Fruit fly (Drosophila melanogaster): ENCODE data around the gene CG9886.

Gene CG9886

DNA sequence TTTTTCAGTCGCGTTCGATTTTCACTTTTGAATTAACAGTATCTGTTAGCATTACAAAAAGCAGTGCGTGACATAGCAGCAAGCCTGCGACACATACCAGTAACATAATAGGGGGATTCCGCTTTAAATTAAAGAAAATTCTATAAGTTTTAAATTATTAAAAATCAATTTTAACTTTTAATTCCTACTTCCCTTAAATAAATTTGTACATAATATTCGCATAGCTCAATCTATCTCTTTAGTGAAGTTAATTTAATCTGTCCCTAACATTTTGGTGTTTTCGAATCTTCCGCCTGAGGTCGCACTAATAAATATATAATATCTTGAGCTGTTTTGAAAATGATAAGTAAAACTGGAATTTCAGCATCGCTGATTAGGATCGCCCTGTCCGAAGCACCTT lies at the start of gene CG9886:
CG9886 (plus strand) TSS at position 341 of the 400 bp plus-strand sequence.
- TF ChIP-seq Mnt (GFP tag; optimal IDR thresholded peaks at IDR 0.05) (no peak), CG7101 (tag; optimal IDR thresholded peaks at IDR 0.05) (peak; percentile 40), toe (GFP tag; optimal IDR thresholded peaks at IDR 0.05) (no peak), Hr96 (GFP tag; optimal IDR thresholded peaks at IDR 0.05) (no peak), cnc (optimal IDR thresholded peaks at IDR 0.05) (no peak), tj (GFP tag; optimal IDR thresholded peaks at IDR 0.05) (peak; percentile 13), CG1620 (GFP tag; optimal IDR thresholded peaks at IDR 0.05) (no peak), CG33017 (tag; optimal IDR thresholded peaks at IDR 0.05) (peak; percentile 58), CG5204 (GFP tag; optimal IDR thresholded peaks at IDR 0.05) (peak; percentile 45), CG14711 (tag; optimal IDR thresholded peaks at IDR 0.05) (peak; percentile 61), Crg-1 (GFP tag; optimal IDR thresholded peaks at IDR 0.05) (no peak), CG11617 (GFP tag; optimal IDR thresholded peaks at IDR 0.05) (peak; percentile 18), kay (GFP tag; ENCODE audit: borderline replicate concordance) (peak; percentile 46), ovo (GFP tag; optimal IDR thresholded peaks at IDR 0.05) (no peak), Clk (GFP tag; optimal IDR thresholded peaks at IDR 0.05) (no peak), bab1 (GFP tag; optimal IDR thresholded peaks at IDR 0.05) (peak; percentile 68), pad (GFP tag; optimal IDR thresholded peaks at IDR 0.05) (no peak), CG7045 (GFP tag; optimal IDR thresholded peaks at IDR 0.05) (peak; percentile 54), CG12768 (GFP tag; optimal IDR thresholded peaks at IDR 0.05) (no peak)

DNA sequence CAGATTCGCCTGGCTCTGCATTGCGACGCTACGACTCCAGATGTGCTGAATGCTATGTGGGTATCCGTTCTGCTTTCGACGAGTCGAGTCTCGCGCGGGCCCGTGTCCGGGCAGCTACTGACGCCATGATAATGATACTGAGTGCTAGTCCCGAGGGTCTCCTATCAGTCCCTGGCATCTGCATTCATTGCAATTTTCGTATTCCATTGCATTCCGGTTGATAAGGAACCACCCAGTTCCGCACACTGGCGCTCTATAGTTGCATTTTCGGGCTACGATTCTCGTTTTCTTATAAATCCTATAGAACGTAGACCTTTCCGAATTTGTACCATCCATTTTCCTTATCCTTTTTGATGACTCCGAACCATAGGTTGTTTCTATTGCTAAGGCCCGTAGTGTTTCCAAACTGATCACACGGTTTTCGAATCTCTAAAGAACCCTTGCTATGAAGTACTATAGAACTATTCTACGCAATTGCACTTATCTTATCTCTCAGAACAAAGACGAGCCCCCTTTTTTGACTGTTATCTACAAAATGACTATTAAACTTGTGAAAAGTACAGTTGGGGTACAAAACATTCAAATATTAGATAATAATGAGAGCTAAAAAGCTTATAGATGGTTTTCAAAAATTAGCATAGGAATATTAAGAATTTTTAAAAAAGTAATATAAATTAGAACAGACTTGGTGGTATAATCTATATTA lies 49.1 kb upstream of the CG9886 start, which contains the start of gene CG3597:
CG3597 (minus strand) TSS at position 119 of the 706 bp plus-strand sequence.
- no peak for TF ChIP-seq Hr96 (GFP tag; optimal IDR thresholded peaks at IDR 0.05)
- no peak for TF ChIP-seq CG12768 (GFP tag; optimal IDR thresholded peaks at IDR 0.05)
- peak; percentile 83 for TF ChIP-seq kay (GFP tag; ENCODE audit: borderline replicate concordance)
- TF ChIP-seq tj (GFP tag; optimal IDR thresholded peaks at IDR 0.05), result peak; percentile 51
- TF ChIP-seq cic (GFP tag; optimal IDR thresholded peaks at IDR 0.05), result peak; percentile 85

DNA sequence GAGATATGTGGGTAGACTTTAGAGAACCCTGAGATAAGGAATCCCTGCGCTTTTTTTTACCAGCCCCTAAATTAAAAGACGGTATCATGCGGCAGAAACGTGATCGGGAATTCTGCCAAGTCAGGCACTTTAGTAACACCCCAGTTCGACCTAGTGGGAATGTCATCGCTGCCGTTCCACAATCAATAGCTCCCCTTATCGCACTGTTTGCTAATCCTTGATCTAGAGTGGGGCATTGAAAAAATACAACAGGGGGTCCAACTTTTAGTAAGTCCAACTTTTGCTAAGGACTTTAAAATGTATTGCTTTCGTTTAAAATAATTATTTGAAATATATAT lies 48.5 kb upstream of the CG9886 start:
- TF ChIP-seq cic (GFP tag; optimal IDR thresholded peaks at IDR 0.05) (no peak), cnc (optimal IDR thresholded peaks at IDR 0.05) (peak; percentile 38 to 93), tj (GFP tag; optimal IDR thresholded peaks at IDR 0.05) (peak; percentile 62), kay (GFP tag; ENCODE audit: borderline replicate concordance) (peak; percentile 65)

DNA sequence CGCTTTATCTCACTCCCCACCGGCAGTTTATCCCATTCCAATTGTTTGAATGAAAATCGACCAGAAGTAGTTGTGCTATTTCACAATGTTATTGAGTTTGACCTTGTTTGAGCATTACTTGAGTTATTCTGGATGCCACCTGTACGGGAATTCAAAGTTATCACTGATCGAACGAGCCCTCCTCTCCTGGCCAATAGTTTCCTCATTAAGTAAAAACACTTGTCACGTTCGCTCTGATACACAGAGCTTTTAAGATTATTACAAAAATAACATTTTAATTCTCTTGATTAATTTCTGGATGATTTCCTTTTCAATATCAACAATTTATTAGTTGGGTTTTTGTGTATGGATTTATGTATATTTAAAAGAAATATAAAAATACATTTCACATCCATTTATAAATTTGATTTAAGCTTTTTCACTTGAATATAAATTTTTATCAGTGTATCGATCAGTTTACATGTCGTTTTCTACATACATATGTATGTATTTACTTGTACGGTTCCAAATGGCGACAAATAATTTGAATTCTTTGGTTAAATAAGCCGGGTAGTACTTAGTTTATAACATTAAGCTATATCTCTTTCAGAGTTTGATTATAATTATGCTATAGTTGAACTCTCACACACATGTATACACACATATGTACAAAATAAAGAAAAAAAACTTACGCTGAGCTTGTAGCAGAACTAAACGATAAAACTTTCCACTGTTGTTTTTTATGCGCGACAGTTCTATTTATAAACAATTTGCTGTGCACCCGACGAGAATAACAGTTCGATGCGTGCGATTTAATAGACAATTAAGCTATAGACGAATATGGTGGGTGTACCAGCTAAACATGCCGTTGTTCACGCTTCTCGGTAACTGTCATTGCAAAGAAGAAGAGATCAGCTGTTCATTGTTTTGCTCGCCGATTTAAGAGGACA lies 46.5 kb upstream of the CG9886 start, which contains the start of the genes CG3609 and CG15390:
CG3609 (minus strand) TSS at position 810 of the 929 bp plus-strand sequence.
CG15390 (plus strand) TSS at position 896 of the 929 bp plus-strand sequence.
- TF ChIP-seq ovo (GFP tag; optimal IDR thresholded peaks at IDR 0.05) (peak; percentile 79), Crg-1 (GFP tag; optimal IDR thresholded peaks at IDR 0.05) (peak; percentile 86), Hr96 (GFP tag; optimal IDR thresholded peaks at IDR 0.05) (peak; percentile 89), bab1 (GFP tag; optimal IDR thresholded peaks at IDR 0.05) (peak; percentile 94), Clk (GFP tag; optimal IDR thresholded peaks at IDR 0.05) (no peak), CG7045 (GFP tag; optimal IDR thresholded peaks at IDR 0.05) (peak; percentile 78), toe (GFP tag; optimal IDR thresholded peaks at IDR 0.05) (peak; percentile 90), CG14711 (tag; optimal IDR thresholded peaks at IDR 0.05) (peak; percentile 65), cic (GFP tag; optimal IDR thresholded peaks at IDR 0.05) (peak; percentile 86), cnc (optimal IDR thresholded peaks at IDR 0.05) (peak in 1 of 2 experiments; percentile 38), CG7101 (tag; optimal IDR thresholded peaks at IDR 0.05) (peak; percentile 83), CG1620 (GFP tag; optimal IDR thresholded peaks at IDR 0.05) (peak; percentile 95), CG33017 (tag; optimal IDR thresholded peaks at IDR 0.05) (peak; percentile 92), tj (GFP tag; optimal IDR thresholded peaks at IDR 0.05) (peak; percentile 67), Mnt (GFP tag; optimal IDR thresholded peaks at IDR 0.05) (peak; percentile 96), CG11617 (GFP tag; optimal IDR thresholded peaks at IDR 0.05) (peak; percentile 86), pad (GFP tag; optimal IDR thresholded peaks at IDR 0.05) (peak; percentile 62), CG5204 (GFP tag; optimal IDR thresholded peaks at IDR 0.05) (peak; percentile 88), kay (GFP tag; ENCODE audit: borderline replicate concordance) (no peak), CG12768 (GFP tag; optimal IDR thresholded peaks at IDR 0.05) (peak; percentile 78)

DNA sequence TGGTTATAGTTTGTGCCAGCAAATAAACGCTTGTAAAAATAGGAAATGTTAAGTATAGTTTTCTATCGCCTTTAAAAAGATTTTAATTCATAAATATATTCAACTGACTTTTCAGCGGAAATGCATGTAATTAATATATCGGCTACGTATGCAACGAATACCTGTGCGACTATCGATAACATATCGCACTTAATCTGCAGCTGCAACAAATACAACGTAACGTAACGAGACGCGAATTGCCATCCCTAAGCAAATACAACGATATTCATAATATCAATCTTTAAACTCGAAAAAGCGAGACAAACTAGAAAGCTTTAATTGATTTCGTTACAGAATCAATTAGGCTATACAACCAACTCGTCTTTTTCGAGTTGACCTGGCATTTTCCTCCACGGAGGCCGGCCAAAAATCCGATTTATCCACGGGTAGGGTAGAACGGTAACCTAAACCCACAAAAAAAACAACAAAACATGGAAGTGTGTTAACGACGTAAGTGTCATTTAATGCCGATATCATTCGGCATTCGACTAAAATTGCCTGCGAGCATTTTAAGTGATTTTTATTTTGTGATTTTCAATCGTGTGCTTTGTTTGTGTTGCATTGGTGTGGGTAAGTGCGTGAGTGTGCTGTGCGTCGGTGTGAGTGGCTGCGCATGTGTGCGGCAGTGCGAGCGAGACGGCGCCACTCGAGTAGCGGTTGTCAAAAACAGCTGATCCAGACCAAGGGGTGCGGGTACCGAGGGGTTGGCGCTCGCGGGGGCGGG lies 44.8 kb upstream of the CG9886 start, which contains the start of gene Atxn7:
Atxn7 (plus strand) TSS at position 187 of the 763 bp plus-strand sequence.
- TF ChIP-seq CG1620 (GFP tag; optimal IDR thresholded peaks at IDR 0.05) (peak; percentile 80), Crg-1 (GFP tag; optimal IDR thresholded peaks at IDR 0.05) (peak; percentile 84), pad (GFP tag; optimal IDR thresholded peaks at IDR 0.05) (peak; percentile 91), CG7101 (tag; optimal IDR thresholded peaks at IDR 0.05) (peak; percentile 87), bab1 (GFP tag; optimal IDR thresholded peaks at IDR 0.05) (peak; percentile 88), CG12768 (GFP tag; optimal IDR thresholded peaks at IDR 0.05) (peak; percentile 28), kay (GFP tag; ENCODE audit: borderline replicate concordance) (no peak), Hr96 (GFP tag; optimal IDR thresholded peaks at IDR 0.05) (peak; percentile 80), Mnt (GFP tag; optimal IDR thresholded peaks at IDR 0.05) (peak; percentile 70), ovo (GFP tag; optimal IDR thresholded peaks at IDR 0.05) (peak; percentile 92), Clk (GFP tag; optimal IDR thresholded peaks at IDR 0.05) (peak; percentile 12), toe (GFP tag; optimal IDR thresholded peaks at IDR 0.05) (peak; percentile 80), CG7045 (GFP tag; optimal IDR thresholded peaks at IDR 0.05) (peak; percentile 74), cic (GFP tag; optimal IDR thresholded peaks at IDR 0.05) (peak; percentile 49), CG33017 (tag; optimal IDR thresholded peaks at IDR 0.05) (peak; percentile 76), CG11617 (GFP tag; optimal IDR thresholded peaks at IDR 0.05) (peak; percentile 82), tj (GFP tag; optimal IDR thresholded peaks at IDR 0.05) (peak; percentile 49), CG14711 (tag; optimal IDR thresholded peaks at IDR 0.05) (peak; percentile 39), cnc (optimal IDR thresholded peaks at IDR 0.05) (no peak), CG5204 (GFP tag; optimal IDR thresholded peaks at IDR 0.05) (peak; percentile 75)

Data from whole organism, adult.